Fruit fly (Drosophila melanogaster) S2 (cell line): Measurements from ENCODE around the gene CG42272.

Experiments used
- CG8478 ChIP-seq: fragments of >200 bp; optimal IDR thresholded peaks from 2 replicates; lab custom pipeline; 2018
- CTCF ChIP-seq, 2 experiments: fragments of >200 bp; optimal IDR thresholded peaks; 2 replicates each; lab custom pipeline; 2018

DNA sequence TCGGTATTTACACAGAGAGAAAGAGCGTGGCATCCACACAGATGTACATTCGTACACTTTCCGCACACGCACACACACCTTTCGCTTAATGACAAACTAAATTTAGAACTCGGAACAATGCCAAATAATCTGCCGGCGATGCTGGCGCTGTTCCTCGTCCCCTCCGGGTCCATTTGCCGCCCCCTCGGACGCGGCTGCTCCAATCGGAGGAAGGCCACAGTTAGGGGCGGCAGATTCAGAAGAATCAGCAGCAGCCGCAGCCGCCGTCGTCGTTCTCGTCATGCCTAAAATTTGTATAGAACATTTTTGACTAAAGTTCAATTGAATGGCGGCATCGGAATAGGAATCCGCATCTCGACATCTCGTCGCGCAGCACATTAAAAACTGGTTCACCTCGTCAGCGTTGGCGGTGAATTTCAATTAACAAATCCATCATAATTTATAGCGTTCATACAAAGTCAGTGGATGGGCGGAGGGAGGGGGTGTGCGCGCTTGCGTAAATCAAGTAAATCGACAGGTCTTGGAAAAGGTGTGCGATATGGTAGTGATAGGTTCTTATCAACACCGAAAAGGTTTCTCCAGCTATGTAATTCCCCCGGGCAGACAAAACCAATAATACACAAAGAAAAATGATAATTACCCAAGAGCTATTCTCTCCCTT lies 5.8 kb downstream of the CG42272 start:
- TF ChIP-seq CG8478 (lab: Kevin White, UChicago) (no peak), CTCF (optimal IDR thresholded peaks at IDR 0.05; lab: Kevin White, UChicago) (no peak)
